Fruit fly (Drosophila melanogaster) whole organism, embryonic: ENCODE data around the gene CG15343.

Source experiments
- Atf3 ChIP-seq: fragments of 200-800 bp; sonication (Bioruptor generic); optimal IDR thresholded peaks from 3 replicates; lab custom pipeline; 2016; ENCODE audit warnings: missing biosample characterization, missing genetic modification characterization
- Awh ChIP-seq: fragments of 200-800 bp; sonication (Bioruptor generic); IDR thresholded peaks from 2 replicates; pipeline ENCODE4, ENCODE4 v1.3.6; 2022; ENCODE audit warnings: missing biosample characterization, missing genetic modification characterization
- Blimp-1 ChIP-seq: fragments of 200-800 bp; sonication (Bioruptor generic); optimal IDR thresholded peaks from 3 replicates; lab custom pipeline; 2018; ENCODE audit warnings: missing biosample characterization, missing genetic modification characterization, mild to moderate bottlenecking, moderate library complexity, missing genetic modification reagents
- CG11456 ChIP-seq: fragments of 200-800 bp; sonication (Bioruptor generic); IDR thresholded peaks from 3 replicates; pipeline ENCODE4 v1.3.6; 2022; ENCODE audit warnings: missing biosample characterization, missing genetic modification characterization
- CG12391 ChIP-seq: fragments of 200-800 bp; sonication (Bioruptor generic); optimal IDR thresholded peaks from 3 replicates; lab custom pipeline; 2018; ENCODE audit warnings: missing biosample characterization, mild to moderate bottlenecking, missing genetic modification characterization, moderate library complexity
- CG14441 ChIP-seq: fragments of 200-800 bp; sonication (Bioruptor generic); IDR thresholded peaks from 2 replicates; pipeline ENCODE4 v1.3.6; 2022; ENCODE audit warnings: missing biosample characterization, missing genetic modification characterization
- CG15011 ChIP-seq: fragments of 200-800 bp; sonication (Bioruptor generic); optimal IDR thresholded peaks from 3 replicates; lab custom pipeline; 2018; ENCODE audit warnings: missing biosample characterization, mild to moderate bottlenecking, missing genetic modification characterization
- CG1603 ChIP-seq: fragments of 200-800 bp; sonication (Bioruptor generic); optimal IDR thresholded peaks from 2 replicates; lab custom pipeline; 2019; ENCODE audit warnings: missing biosample characterization, mild to moderate bottlenecking, missing genetic modification characterization, moderate library complexity
- CG17359 ChIP-seq: fragments of 200-800 bp; sonication (Bioruptor generic); optimal IDR thresholded peaks from 3 replicates; lab custom pipeline; 2018; ENCODE audit warnings: missing biosample characterization, mild to moderate bottlenecking, missing genetic modification characterization, moderate library complexity
- CG2129 ChIP-seq: fragments of 200-800 bp; sonication (Bioruptor generic); IDR thresholded peaks from 2 replicates; pipeline ENCODE4 v1.3.6; 2022; ENCODE audit warnings: missing biosample characterization, missing genetic modification characterization; ENCODE audit not compliant: partially characterized antibody
- CG2678 ChIP-seq: fragments of 200-800 bp; sonication (Bioruptor generic); optimal IDR thresholded peaks from 3 replicates; lab custom pipeline; 2019; ENCODE audit warnings: missing biosample characterization, mild to moderate bottlenecking, missing genetic modification characterization, moderate library complexity
- CG3065 ChIP-seq: fragments of 200-800 bp; sonication (Bioruptor generic); optimal IDR thresholded peaks from 2 replicates; lab custom pipeline; 2016; ENCODE audit warnings: missing biosample characterization, missing genetic modification characterization
- CG3847 ChIP-seq: fragments of 200-800 bp; sonication (Bioruptor generic); IDR thresholded peaks from 2 replicates; pipeline ENCODE4 v1.3.6; 2022; ENCODE audit warnings: missing biosample characterization, missing genetic modification characterization
- CG3995 ChIP-seq: fragments of 200-800 bp; sonication (Bioruptor generic); optimal IDR thresholded peaks from 3 replicates; lab custom pipeline; 2016; ENCODE audit warnings: missing biosample characterization, missing genetic modification characterization
- CG4328 ChIP-seq: fragments of 200-800 bp; sonication (Bioruptor generic); optimal IDR thresholded peaks from 3 replicates; lab custom pipeline; 2017; ENCODE audit warnings: missing biosample characterization, missing genetic modification reagents, missing genetic modification characterization
- CG4360 ChIP-seq: fragments of 200-800 bp; sonication (Bioruptor generic); IDR thresholded peaks from 2 replicates; pipeline ENCODE4 v1.3.6; 2022; ENCODE audit warnings: missing biosample characterization, missing genetic modification characterization
- CG4820 ChIP-seq: fragments of 200-800 bp; sonication (Bioruptor generic); optimal IDR thresholded peaks from 3 replicates; lab custom pipeline; 2016; ENCODE audit warnings: missing biosample characterization, missing genetic modification characterization
- CG8359 ChIP-seq: fragments of 200-800 bp; sonication (Bioruptor generic); optimal IDR thresholded peaks from 2 replicates; lab custom pipeline; 2017; ENCODE audit warnings: missing biosample characterization, mild to moderate bottlenecking, missing genetic modification characterization, borderline replicate concordance
- Drgx ChIP-seq: fragments of 200-800 bp; sonication (Bioruptor generic); IDR thresholded peaks from 2 replicates; pipeline ENCODE4 v1.3.6; 2022; ENCODE audit warnings: missing biosample characterization, missing genetic modification characterization
- HLHmδ ChIP-seq: fragments of 200-800 bp; sonication (Bioruptor generic); optimal IDR thresholded peaks from 2 replicates; lab custom pipeline; 2018; ENCODE audit warnings: missing biosample characterization, mild to moderate bottlenecking, missing genetic modification characterization, moderate library complexity
- Hmx ChIP-seq: fragments of 200-800 bp; sonication (Bioruptor generic); optimal IDR thresholded peaks from 2 replicates; lab custom pipeline; 2016; ENCODE audit warnings: missing biosample characterization, missing genetic modification characterization
- Med ChIP-seq: fragments of 200-800 bp; sonication (Bioruptor generic); peaks from one replicate; lab custom pipeline; 2016; ENCODE audit warnings: missing biosample characterization, missing genetic modification characterization, mild to moderate bottlenecking, inconsistent platforms, moderate library complexity
- Oli ChIP-seq: fragments of 200-800 bp; sonication (Bioruptor generic); optimal IDR thresholded peaks from 2 replicates; lab custom pipeline; 2018; ENCODE audit warnings: missing biosample characterization, mild to moderate bottlenecking, missing genetic modification characterization, moderate library complexity
- Pdp1 ChIP-seq, 2 experiments: fragments of 200-800 bp; sonication (Bioruptor generic); optimal IDR thresholded peaks; 3 replicates each; lab custom pipeline; 2016; ENCODE audit warnings: missing biosample characterization in 2 of 2, missing genetic modification characterization in 2 of 2, mild to moderate bottlenecking in 1 of 2, moderate library complexity in 1 of 2
- Spps ChIP-seq: fragments of 200-800 bp; sonication (Bioruptor generic); optimal IDR thresholded peaks from 2 replicates; lab custom pipeline; 2018; ENCODE audit warnings: missing biosample characterization, mild to moderate bottlenecking, missing genetic modification characterization
- Ssrp ChIP-seq: fragments of 200-800 bp; sonication (Bioruptor generic); optimal IDR thresholded peaks from 2 replicates; lab custom pipeline; 2018; ENCODE audit warnings: missing biosample characterization, mild to moderate bottlenecking, missing genetic modification characterization, moderate library complexity
- ap ChIP-seq: fragments of 200-800 bp; sonication (Bioruptor generic); IDR thresholded peaks from 2 replicates; pipeline ENCODE4 v1.3.6; 2022; ENCODE audit warnings: missing biosample characterization, missing genetic modification characterization
- ara ChIP-seq: fragments of 200-800 bp; sonication (Bioruptor generic); IDR thresholded peaks from 2 replicates; pipeline ENCODE4 v1.3.6; 2022; ENCODE audit warnings: missing biosample characterization, missing genetic modification characterization
- bab2 ChIP-seq: fragments of 200-800 bp; sonication (Bioruptor generic); optimal IDR thresholded peaks from 2 replicates; lab custom pipeline; 2016; ENCODE audit warnings: missing biosample characterization, missing genetic modification characterization
- chm ChIP-seq: fragments of 200-800 bp; sonication (Bioruptor generic); IDR thresholded peaks from 2 replicates; pipeline ENCODE4 v1.3.6; 2022; ENCODE audit warnings: missing biosample characterization, missing genetic modification characterization
- ci ChIP-seq: fragments of 200-800 bp; sonication (Bioruptor generic); IDR thresholded peaks from 3 replicates; pipeline ENCODE4 v1.3.6; 2022; ENCODE audit warnings: missing biosample characterization, missing genetic modification characterization
- dmrt11E ChIP-seq: fragments of 200-800 bp; sonication (Bioruptor generic); optimal IDR thresholded peaks from 3 replicates; lab custom pipeline; 2018; ENCODE audit warnings: missing biosample characterization, mild to moderate bottlenecking, missing genetic modification characterization, moderate library complexity
- gem ChIP-seq: fragments of 200-800 bp; sonication (Bioruptor generic); optimal IDR thresholded peaks from 2 replicates; lab custom pipeline; 2019; ENCODE audit warnings: missing biosample characterization, mild to moderate bottlenecking, missing genetic modification characterization, moderate library complexity
- gro ChIP-seq: fragments of 200-800 bp; sonication (Bioruptor generic); optimal IDR thresholded peaks from 2 replicates; lab custom pipeline; 2016; ENCODE audit warnings: missing biosample characterization, missing genetic modification characterization
- lola ChIP-seq, 3 experiments: fragments of >200 bp in 2 of 3; fragments of 200-800 bp in 1 of 3; sonication (Bioruptor generic) in 1 of 3; optimal IDR thresholded peaks; 2 replicates each; lab custom pipeline; 2017 to 2019; ENCODE audit warnings: missing biosample characterization in 3 of 3, missing genetic modification characterization in 3 of 3, mild to moderate bottlenecking in 1 of 3, moderate library complexity in 1 of 3
- lov ChIP-seq, 2 experiments: fragments of 200-800 bp in 1 of 2; fragments of >200 bp in 1 of 2; sonication (Bioruptor generic) in 1 of 2; IDR thresholded peaks in 1 of 2; optimal IDR thresholded peaks in 1 of 2; 2 replicates in 1 of 2; 3 replicates in 1 of 2; pipeline versions ENCODE4 v1.3.6 to Lab custom; 2017 to 2022; ENCODE audit warnings: missing biosample characterization in 1 of 2, missing genetic modification characterization in 1 of 2
- mirr ChIP-seq: fragments of 200-800 bp; sonication (Bioruptor generic); optimal IDR thresholded peaks from 3 replicates; lab custom pipeline; 2018; ENCODE audit warnings: missing biosample characterization, mild to moderate bottlenecking, missing genetic modification characterization
- oc ChIP-seq: fragments of 200-800 bp; sonication (Bioruptor generic); optimal IDR thresholded peaks from 2 replicates; lab custom pipeline; 2018; ENCODE audit warnings: missing biosample characterization, mild to moderate bottlenecking, missing genetic modification characterization, moderate library complexity
- otp ChIP-seq: fragments of 200-800 bp; sonication (Bioruptor generic); IDR thresholded peaks from 3 replicates; pipeline ENCODE4, ENCODE4 v1.3.6; 2022; ENCODE audit warnings: missing biosample characterization, missing genetic modification characterization
- row ChIP-seq: fragments of 200-800 bp; sonication (Bioruptor generic); IDR thresholded peaks from 3 replicates; pipeline ENCODE4 v1.3.6; 2022; ENCODE audit warnings: missing biosample characterization, missing genetic modification characterization
- seq ChIP-seq: fragments of 200-800 bp; sonication (Bioruptor generic); IDR thresholded peaks from 2 replicates; pipeline ENCODE4 v1.3.6; 2022; ENCODE audit warnings: missing biosample characterization, missing genetic modification characterization
- sima ChIP-seq: fragments of 200-800 bp; sonication (Bioruptor generic); optimal IDR thresholded peaks from 2 replicates; lab custom pipeline; 2016; ENCODE audit warnings: missing biosample characterization, missing genetic modification characterization
- slbo ChIP-seq: fragments of 200-800 bp; sonication (Bioruptor generic); IDR thresholded peaks from 2 replicates; pipeline ENCODE4 v1.3.6; 2022; ENCODE audit warnings: missing biosample characterization, missing genetic modification characterization
- unpg ChIP-seq: fragments of 200-800 bp; sonication (Bioruptor generic); optimal IDR thresholded peaks from 3 replicates; lab custom pipeline; 2018; ENCODE audit warnings: missing biosample characterization, mild to moderate bottlenecking, missing genetic modification characterization, moderate library complexity
- zfh1 ChIP-seq: fragments of 200-800 bp; sonication (Bioruptor generic); IDR thresholded peaks from 3 replicates; pipeline ENCODE4 v1.3.6; 2022; ENCODE audit warnings: missing biosample characterization, missing genetic modification characterization

The CG15343 gene

DNA sequence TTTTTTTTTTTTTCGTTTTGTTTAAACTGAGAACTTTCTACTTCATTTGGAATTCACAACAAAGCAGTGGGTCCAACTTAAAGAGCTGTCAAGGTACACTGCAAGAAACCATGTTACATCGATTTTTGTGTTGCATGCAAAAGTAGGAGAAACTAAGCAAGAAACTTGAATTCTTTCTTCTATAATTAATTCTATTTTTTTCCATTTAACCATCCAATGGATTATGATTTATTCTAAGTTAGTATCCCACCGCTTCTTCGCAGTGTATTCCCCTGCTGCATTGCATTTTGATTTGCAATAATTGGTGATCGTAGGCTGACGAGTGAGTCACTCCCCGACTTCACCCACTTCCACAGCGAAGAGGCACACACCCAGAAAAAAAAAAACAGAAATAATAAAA lies 13.7 kb downstream of the CG15343 start (continued):
- TF ChIP-seq bab2 (GFP tag; lab: Kevin White, UChicago) (no peak), otp (0 out of 3 replicates have a peak, but pooled peaks have one; percentile 17), seq (no peak), ci (0 out of 3 replicates have a peak, but pooled peaks have one; percentile 48), Med (GFP tag; lab: Kevin White, UChicago) (peak; percentile 67), CG3995 (GFP tag; lab: Kevin White, UChicago) (no peak), HLHmδ (GFP tag; lab: Kevin White, UChicago) (no peak), Blimp-1 (GFP tag; lab: Kevin White, UChicago) (peak; percentile 78), Oli (tag; lab: Kevin White, UChicago) (peak; percentile 24), gro (GFP tag; lab: Kevin White, UChicago) (no peak), lola (GFP tag; optimal IDR thresholded peaks at IDR 0.05; lab: Kevin White, UChicago) (peak in 1 of 3 experiments; percentile 14), CG4820 (GFP tag; lab: Kevin White, UChicago) (peak; percentile 7), CG15011 (GFP tag; lab: Kevin White, UChicago) (no peak), dmrt11E (tag; lab: Kevin White, UChicago) (peak; percentile 37), Ssrp (tag; lab: Kevin White, UChicago) (peak; percentile 41), ap (GFP tag; lab: Robert Waterston, UW) (peak; percentile 18; the same call in 1 of the 2 replicates)

dm6 chrX:8258281-8258802 lies 15.3 kb downstream of the CG15343 start:
- TF ChIP-seq oc (tag; lab: Kevin White, UChicago) (peak; percentile 24), Drgx (GFP tag; lab: Robert Waterston, UW) (peak; percentile 46; the same call in 1 of the 2 replicates), lov (optimal IDR thresholded peaks at IDR 0.05; lab: Kevin White, UChicago) (no peak), lov (GFP tag; IDR thresholded peaks at IDR 0.05; lab: Robert Waterston, UW) (no peak), CG2129 (GFP tag; lab: Robert Waterston, UW) (no peak), CG3847 (GFP tag; lab: Robert Waterston, UW) (no peak), row (GFP tag; lab: Robert Waterston, UW) (0 out of 3 replicates have a peak, but pooled peaks have one; percentile 6), Blimp-1 (GFP tag; lab: Kevin White, UChicago) (peak; percentile 79)

- TF ChIP-seq unpg (GFP tag; lab: Kevin White, UChicago) (peak; percentile 8), Atf3 (GFP tag; lab: Kevin White, UChicago) (no peak), zfh1 (peak; percentile 68; the same call in 2 of the 3 replicates), sima (GFP tag; lab: Kevin White, UChicago) (no peak), ara (0 out of 2 replicates have a peak, but pooled peaks have one; percentile 27), CG17359 (peak; percentile 30), slbo (GFP tag; lab: Robert Waterston, UW) (peak; percentile 41; the same call in 1 of the 2 replicates), chm (GFP tag; lab: Robert Waterston, UW) (no peak), gem (tag; lab: Kevin White, UChicago) (peak; percentile 46), Awh (GFP tag; lab: Robert Waterston, UW) (0 out of 2 replicates have a peak, but pooled peaks have one; percentile 25), CG4360 (GFP tag; lab: Robert Waterston, UW) (0 out of 2 replicates have a peak, but pooled peaks have one; percentile 6), Pdp1 (GFP tag; optimal IDR thresholded peaks at IDR 0.05; lab: Kevin White, UChicago) (no peak), CG3065 (GFP tag; lab: Kevin White, UChicago) (no peak), mirr (GFP tag; lab: Kevin White, UChicago) (no peak), row (GFP tag; lab: Robert Waterston, UW) (peak; percentile 31; the same call in 1 of the 3 replicates), Spps (no peak), CG14441 (GFP tag; lab: Robert Waterston, UW) (peak; percentile 13; the same call in 1 of the 2 replicates), Hmx (GFP tag; lab: Kevin White, UChicago) (no peak), CG2678 (tag; lab: Kevin White, UChicago) (peak; percentile 42), CG1603 (tag; lab: Kevin White, UChicago) (peak; percentile 14), CG8359 (GFP tag; lab: Kevin White, UChicago) (no peak), CG11456 (GFP tag; lab: Robert Waterston, UW) (no peak), CG12391 (tag; lab: Kevin White, UChicago) (no peak), CG4328 (GFP tag; lab: Kevin White, UChicago) (no peak)
Observed at dm6 chrX:8254739-8255326, 18.8 kb downstream of the CG15343 start.
